Worm (Caenorhabditis elegans) whole organism, late embryonic: ENCODE data around the gene mlk-1.

Experiments
- F13H6.1 ChIP-seq: sonication (generic microtip); optimal IDR thresholded peaks from 2 replicates; lab custom pipeline; 2016; ENCODE audit warnings: missing genetic modification characterization, missing compliant biosample characterization
- K02D7.2 ChIP-seq: sonication (generic microtip); optimal IDR thresholded peaks from 2 replicates; lab custom pipeline; 2017; ENCODE audit warnings: mild to moderate bottlenecking, missing genetic modification characterization, missing compliant biosample characterization
- Y22D7AL.16 ChIP-seq: sonication (generic microtip); optimal IDR thresholded peaks from 2 replicates; lab custom pipeline; 2016; ENCODE audit warnings: missing genetic modification characterization, missing compliant biosample characterization
- ama-1 ChIP-seq: fragments of 150-350 bp; optimal IDR thresholded peaks from 2 replicates; lab custom pipeline; 2014
- ceh-14 ChIP-seq: sonication (generic microtip); optimal IDR thresholded peaks from 2 replicates; lab custom pipeline; 2016; ENCODE audit warnings: missing genotype, missing genetic modification characterization, missing compliant biosample characterization
- ceh-18 ChIP-seq: sonication (generic microtip); optimal IDR thresholded peaks from 2 replicates; lab custom pipeline; 2016; ENCODE audit warnings: missing genetic modification characterization, missing compliant biosample characterization
- ceh-19 ChIP-seq: fragments of 200-800 bp; sonication (Bioruptor generic); optimal IDR thresholded peaks from 2 replicates; lab custom pipeline; 2018; ENCODE audit warnings: mild to moderate bottlenecking, missing genetic modification characterization, missing compliant biosample characterization
- ceh-2 ChIP-seq: sonication (generic microtip); optimal IDR thresholded peaks from 2 replicates; lab custom pipeline; 2016; ENCODE audit warnings: missing genotype, missing genetic modification characterization, missing compliant biosample characterization
- ceh-22 ChIP-seq: sonication (generic microtip); optimal IDR thresholded peaks from 2 replicates; lab custom pipeline; 2017; ENCODE audit warnings: missing biosample characterization, missing genetic modification characterization
- ceh-24 ChIP-seq: sonication (generic microtip); optimal IDR thresholded peaks from 2 replicates; lab custom pipeline; 2016; ENCODE audit warnings: mild to moderate bottlenecking, missing genetic modification characterization, missing compliant biosample characterization
- ceh-30 ChIP-seq: fragments of 150-350 bp; optimal IDR thresholded peaks from 2 replicates; lab custom pipeline; 2014; ENCODE audit warnings: missing biosample characterization, missing genetic modification characterization
- ceh-48 ChIP-seq: sonication (generic microtip); optimal IDR thresholded peaks from 2 replicates; lab custom pipeline; 2016; ENCODE audit warnings: missing genetic modification characterization, inconsistent platforms, missing compliant biosample characterization
- ceh-6 ChIP-seq: fragments of 200-800 bp; sonication (Bioruptor generic); optimal IDR thresholded peaks from 2 replicates; lab custom pipeline; 2018; ENCODE audit warnings: mild to moderate bottlenecking, missing genetic modification characterization, missing compliant biosample characterization
- dve-1 ChIP-seq: sonication (generic microtip); optimal IDR thresholded peaks from 2 replicates; lab custom pipeline; 2017; ENCODE audit warnings: antibody characterized with exemption, mild to moderate bottlenecking, missing genetic modification characterization, missing compliant biosample characterization
- elt-2 ChIP-seq: sonication (generic microtip); optimal IDR thresholded peaks from 2 replicates; lab custom pipeline; 2016; ENCODE audit warnings: missing genetic modification reagents, missing genetic modification characterization, missing compliant biosample characterization
- elt-4 ChIP-seq: sonication (generic microtip); optimal IDR thresholded peaks from 2 replicates; lab custom pipeline; 2016; ENCODE audit warnings: missing genetic modification characterization, missing compliant biosample characterization
- ets-4 ChIP-seq: sonication (generic microtip); optimal IDR thresholded peaks from 2 replicates; lab custom pipeline; 2016; ENCODE audit warnings: missing genetic modification characterization, missing compliant biosample characterization
- fax-1 ChIP-seq: sonication (generic microtip); optimal IDR thresholded peaks from 2 replicates; lab custom pipeline; 2016; ENCODE audit warnings: missing genotype, missing genetic modification characterization, missing compliant biosample characterization
- fkh-10 ChIP-seq: fragments of 150-350 bp; optimal IDR thresholded peaks from 2 replicates; lab custom pipeline; 2014; ENCODE audit warnings: missing biosample characterization, missing genetic modification reagents, missing genetic modification characterization
- fkh-6 ChIP-seq: sonication (generic microtip); optimal IDR thresholded peaks from 2 replicates; lab custom pipeline; 2016; ENCODE audit warnings: missing genetic modification characterization, missing compliant biosample characterization
- hlh-13 ChIP-seq: fragments of 200-800 bp; sonication (Bioruptor generic); optimal IDR thresholded peaks from 2 replicates; lab custom pipeline; 2018; ENCODE audit warnings: mild to moderate bottlenecking, missing genetic modification characterization, missing compliant biosample characterization
- hlh-15 ChIP-seq: sonication (generic microtip); optimal IDR thresholded peaks from 2 replicates; lab custom pipeline; 2016; ENCODE audit warnings: missing genetic modification characterization, missing compliant biosample characterization
- hlh-8 ChIP-seq: sonication (generic microtip); optimal IDR thresholded peaks from 2 replicates; lab custom pipeline; 2016; ENCODE audit warnings: missing genotype, missing genetic modification characterization, missing compliant biosample characterization
- lim-6 ChIP-seq: sonication (generic microtip); optimal IDR thresholded peaks from 2 replicates; lab custom pipeline; 2016; ENCODE audit warnings: missing genetic modification characterization, missing compliant biosample characterization
- nfya-1 ChIP-seq: sonication (generic microtip); optimal IDR thresholded peaks from 2 replicates; lab custom pipeline; 2017; ENCODE audit warnings: missing genetic modification characterization, mild to moderate bottlenecking, missing compliant biosample characterization, antibody characterized with exemption, moderate library complexity
- nhr-11 ChIP-seq: fragments of 150-350 bp; optimal IDR thresholded peaks from 2 replicates; lab custom pipeline; 2014; ENCODE audit warnings: missing biosample characterization, missing genetic modification characterization
- npax-4 ChIP-seq: sonication (generic microtip); optimal IDR thresholded peaks from 2 replicates; lab custom pipeline; 2016; ENCODE audit warnings: missing genetic modification characterization, missing compliant biosample characterization
- odd-2 ChIP-seq: sonication (generic microtip); optimal IDR thresholded peaks from 2 replicates; lab custom pipeline; 2017; ENCODE audit warnings: antibody characterized with exemption, mild to moderate bottlenecking, missing genetic modification characterization, missing compliant biosample characterization
- pag-3 ChIP-seq: sonication (generic microtip); optimal IDR thresholded peaks from 2 replicates; lab custom pipeline; 2016; ENCODE audit warnings: missing compliant biosample characterization, missing genetic modification characterization, borderline replicate concordance
- pat-9 ChIP-seq: fragments of 200-800 bp; sonication (Bioruptor generic); optimal IDR thresholded peaks from 2 replicates; lab custom pipeline; 2018; ENCODE audit warnings: mild to moderate bottlenecking, missing genetic modification characterization, moderate library complexity, missing compliant biosample characterization
- pqm-1 ChIP-seq: sonication (generic microtip); optimal IDR thresholded peaks from 2 replicates; lab custom pipeline; 2016; ENCODE audit warnings: missing genetic modification characterization, missing compliant biosample characterization
- ref-2 ChIP-seq: sonication (generic microtip); optimal IDR thresholded peaks from 2 replicates; lab custom pipeline; 2016; ENCODE audit warnings: missing genetic modification characterization, missing compliant biosample characterization
- sdc-2 ChIP-seq: sonication (generic microtip); optimal IDR thresholded peaks from 2 replicates; lab custom pipeline; 2016; ENCODE audit warnings: missing genotype, missing genetic modification characterization, missing compliant biosample characterization
- sox-2 ChIP-seq: fragments of 200-800 bp; sonication (Bioruptor generic); IDR thresholded peaks from 2 replicates; pipeline ENCODE4 v1.3.6; 2022; ENCODE audit warnings: missing genetic modification reagents, missing genetic modification characterization, missing compliant biosample characterization
- tbx-2 ChIP-seq: sonication (generic microtip); optimal IDR thresholded peaks from 2 replicates; lab custom pipeline; 2016; ENCODE audit warnings: missing genetic modification characterization, missing compliant biosample characterization
- tbx-7 ChIP-seq: sonication (generic microtip); optimal IDR thresholded peaks from 2 replicates; lab custom pipeline; 2016; ENCODE audit warnings: missing genotype, missing genetic modification characterization, missing compliant biosample characterization
- unc-55 ChIP-seq: sonication (generic microtip); optimal IDR thresholded peaks from 2 replicates; lab custom pipeline; 2017; ENCODE audit warnings: missing biosample characterization, missing genetic modification reagents, missing genetic modification characterization
- unc-86 ChIP-seq: sonication (generic microtip); optimal IDR thresholded peaks from 2 replicates; lab custom pipeline; 2016; ENCODE audit warnings: missing genetic modification characterization, missing compliant biosample characterization
- zip-5 ChIP-seq: sonication (generic microtip); optimal IDR thresholded peaks from 2 replicates; lab custom pipeline; 2016; ENCODE audit warnings: missing genetic modification characterization, missing compliant biosample characterization

The mlk-1 gene

ce11 chrV:5072082-5072481, 7.5 kb upstream of the mlk-1 start, which contains the start of gene Y58A7A.2:
Y58A7A.2 (minus strand) TSS chrV:5072182.
- no peak for TF ChIP-seq nfya-1 (tag; lab: Kevin White, UChicago)
- TF ChIP-seq ref-2 (tag; lab: Kevin White, UChicago) = no peak
- no peak for TF ChIP-seq pag-3
- TF ChIP-seq ceh-48 (tag; lab: Kevin White, UChicago) = no peak
- TF ChIP-seq ceh-24 (tag; lab: Kevin White, UChicago) = no peak
- no peak for TF ChIP-seq hlh-8 (tag; lab: Kevin White, UChicago)
- TF ChIP-seq unc-86 (tag; lab: Kevin White, UChicago) = no peak
- TF ChIP-seq F13H6.1 (tag; lab: Kevin White, UChicago) = no peak
- TF ChIP-seq unc-55 (GFP tag; lab: Kevin White, UChicago) = no peak
- TF ChIP-seq npax-4 (tag; lab: Kevin White, UChicago) = no peak

ce11 chrV:5069440-5069839, 4.8 kb upstream of the mlk-1 start, which contains the start of gene Y58A7A.1:
Y58A7A.1 (minus strand) TSS chrV:5069540.
- TF ChIP-seq hlh-15 (tag; lab: Kevin White, UChicago) = no peak
- no peak for TF ChIP-seq ceh-18 (tag; lab: Kevin White, UChicago)
- no peak for TF ChIP-seq ceh-22 (tag; lab: Kevin White, UChicago)
- no peak for TF ChIP-seq K02D7.2 (tag; lab: Kevin White, UChicago)
- TF ChIP-seq tbx-7 (tag; lab: Kevin White, UChicago) = no peak
- TF ChIP-seq nfya-1 (tag; lab: Kevin White, UChicago) = no peak

ce11 chrV:5067390-5067789, 2.8 kb upstream of the mlk-1 start:
- TF ChIP-seq elt-2 = peak; percentile 57
- TF ChIP-seq ceh-14 (tag; lab: Kevin White, UChicago) = no peak
- TF ChIP-seq, all 69 proteins: peak for 1

- TF ChIP-seq unc-86 (tag; lab: Kevin White, UChicago) = no peak
- no peak for TF ChIP-seq dve-1
- no peak for TF ChIP-seq hlh-13 (GFP tag; lab: Kevin White, UChicago)
- TF ChIP-seq lim-6 = no peak
- no peak for TF ChIP-seq zip-5 (tag; lab: Kevin White, UChicago)
- TF ChIP-seq ceh-30 (tag; lab: Kevin White, UChicago) = no peak
- no peak for TF ChIP-seq fkh-10
- TF ChIP-seq unc-55 (GFP tag; lab: Kevin White, UChicago) = no peak
- TF ChIP-seq Y22D7AL.16 (tag; lab: Kevin White, UChicago) = no peak
- TF ChIP-seq nhr-11 (tag; lab: Kevin White, UChicago) = no peak
- TF ChIP-seq elt-4 (tag; lab: Kevin White, UChicago) = no peak
- no peak for TF ChIP-seq hlh-8 (tag; lab: Kevin White, UChicago)
- no peak for TF ChIP-seq pqm-1 (tag; lab: Kevin White, UChicago)
- no peak for TF ChIP-seq fax-1 (tag; lab: Kevin White, UChicago)
- no peak for TF ChIP-seq sdc-2 (tag; lab: Kevin White, UChicago)
- no peak for TF ChIP-seq ceh-14 (tag; lab: Kevin White, UChicago)
- no peak for TF ChIP-seq ama-1 (lab: Kevin White, UChicago)
- no peak for TF ChIP-seq ceh-6 (GFP tag; lab: Kevin White, UChicago)
- TF ChIP-seq ets-4 (tag; lab: Kevin White, UChicago) = no peak
These were observed 11.3 kb downstream of the mlk-1 start, which contains the start of gene cwp-4 for ce11 chrV:5053335-5053734. cwp-4 (plus strand) TSS chrV:5053635.

ce11 chrV:5052233-5052632, 12.4 kb downstream of the mlk-1 start, which contains the start of gene K11D12.12:
K11D12.12 (plus strand) TSS chrV:5052261.
- no peak for TF ChIP-seq fkh-6 (tag; lab: Kevin White, UChicago)
- no peak for TF ChIP-seq unc-86 (tag; lab: Kevin White, UChicago)
- no peak for TF ChIP-seq sox-2
- no peak for TF ChIP-seq odd-2 (tag; lab: Kevin White, UChicago)
- TF ChIP-seq ceh-19 (GFP tag; lab: Kevin White, UChicago) = no peak
- no peak for TF ChIP-seq pat-9 (tag; lab: Kevin White, UChicago)
- TF ChIP-seq ceh-2 = no peak
- no peak for TF ChIP-seq tbx-2 (tag; lab: Kevin White, UChicago)
- TF ChIP-seq, all 69 proteins: peak for 0
